Worm (Caenorhabditis elegans) whole organism, L4/young adult: ENCODE results near the gene znf-622.

Experiments
- W03F9.2 ChIP-seq: fragments of 150-350 bp; optimal IDR thresholded peaks from 2 replicates; lab custom pipeline; 2014; ENCODE audit warnings: missing biosample characterization, missing genetic modification characterization
- dao-5 ChIP-seq: sonication (generic microtip); optimal IDR thresholded peaks from 2 replicates; lab custom pipeline; 2016; ENCODE audit warnings: missing genotype, missing genetic modification characterization, moderate library complexity, missing compliant biosample characterization
- him-1 ChIP-seq: sonication (generic microtip); optimal IDR thresholded peaks from 2 replicates; lab custom pipeline; 2016; ENCODE audit warnings: missing genotype, missing genetic modification reagents, missing genetic modification characterization, missing compliant biosample characterization

Gene znf-622

ce11 chrIII:6356007-6356406 is 25.4 kb upstream of the znf-622 start:
- TF ChIP-seq him-1 (tag; lab: Kevin White, UChicago) (no peak), dao-5 (no peak), W03F9.2 (tag; lab: Kevin White, UChicago) (no peak)

DNA sequence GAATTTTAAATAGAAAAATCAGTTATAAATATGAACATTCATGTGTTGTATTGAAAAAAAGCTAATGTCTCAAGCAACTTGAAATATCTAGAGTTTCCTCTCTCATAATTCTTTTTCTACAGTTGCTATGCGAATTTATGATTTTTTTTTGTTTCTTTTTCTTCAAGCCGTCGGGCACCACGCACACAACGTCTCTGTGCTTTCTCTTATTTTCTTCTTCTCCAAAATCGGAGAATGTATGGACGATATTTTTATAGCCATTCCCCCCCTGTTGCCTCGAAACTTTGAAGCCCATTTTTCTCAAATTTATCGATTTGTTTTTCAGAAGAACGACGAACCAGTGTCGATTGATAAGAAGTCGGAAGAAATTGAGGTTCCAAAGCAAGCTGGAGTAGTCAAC is 24.7 kb upstream of the znf-622 start:
- TF ChIP-seq W03F9.2 (tag; lab: Kevin White, UChicago) (no peak), him-1 (tag; lab: Kevin White, UChicago) (no peak), dao-5 (no peak)

ce11 chrIII:6358704-6359103 is 22.7 kb upstream of the znf-622 start:
- no peak for TF ChIP-seq him-1 (tag; lab: Kevin White, UChicago)
- no peak for TF ChIP-seq dao-5
- no peak for TF ChIP-seq W03F9.2 (tag; lab: Kevin White, UChicago)

DNA sequence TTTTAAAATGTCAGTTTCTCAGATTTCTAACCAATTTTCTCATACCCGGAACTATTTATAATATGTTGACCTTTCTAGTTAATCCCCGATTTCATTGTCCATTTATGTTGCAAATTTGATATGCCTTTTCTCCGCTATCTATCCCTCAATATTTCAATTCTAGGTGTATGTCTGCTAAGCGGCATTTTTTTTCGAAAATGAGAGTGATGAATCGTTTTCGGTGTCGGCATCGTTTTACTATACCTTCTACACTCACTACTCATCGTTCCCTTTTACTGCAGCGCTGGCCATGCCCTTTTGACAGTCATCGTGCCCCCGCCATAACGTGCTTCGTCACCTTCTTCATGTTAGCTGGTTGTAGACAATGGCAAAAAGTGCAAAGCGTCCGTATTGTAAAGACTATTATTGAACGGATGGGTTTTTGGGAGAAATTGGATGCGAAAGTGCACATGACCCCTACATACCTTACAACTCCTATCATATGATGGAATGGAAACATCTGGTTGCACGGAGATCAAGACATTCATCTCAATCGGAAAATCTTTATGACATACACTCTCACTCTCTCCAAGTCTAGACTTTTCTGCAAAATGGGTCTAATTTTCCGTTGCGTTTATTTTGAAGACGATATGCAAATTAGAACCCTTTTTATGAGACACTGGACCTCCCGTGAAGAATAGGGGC is 22.1 kb upstream of the znf-622 start:
- no peak for TF ChIP-seq him-1 (tag; lab: Kevin White, UChicago)
- no peak for TF ChIP-seq W03F9.2 (tag; lab: Kevin White, UChicago)
- TF ChIP-seq dao-5, result no peak

DNA sequence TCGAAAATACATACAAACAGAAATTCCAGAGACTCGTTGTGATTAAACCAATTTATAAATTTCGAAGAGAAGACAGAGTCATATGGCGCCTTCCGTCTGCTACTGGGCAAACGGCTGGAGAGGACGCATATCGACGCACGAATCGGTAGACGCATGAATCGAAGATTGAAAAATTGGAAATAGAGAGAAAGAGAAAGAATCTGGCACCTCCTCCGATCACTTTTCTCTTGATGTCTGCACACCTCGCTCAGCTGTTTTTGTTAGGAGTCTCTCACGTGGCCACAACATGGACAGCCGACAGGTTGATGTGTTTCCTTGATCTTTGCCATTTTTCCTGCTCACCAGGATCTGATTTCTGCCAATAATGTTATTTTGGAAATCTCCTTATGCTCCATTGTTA is 21.3 kb upstream of the znf-622 start:
- TF ChIP-seq him-1 (tag; lab: Kevin White, UChicago) (no peak), W03F9.2 (tag; lab: Kevin White, UChicago) (no peak)

DNA sequence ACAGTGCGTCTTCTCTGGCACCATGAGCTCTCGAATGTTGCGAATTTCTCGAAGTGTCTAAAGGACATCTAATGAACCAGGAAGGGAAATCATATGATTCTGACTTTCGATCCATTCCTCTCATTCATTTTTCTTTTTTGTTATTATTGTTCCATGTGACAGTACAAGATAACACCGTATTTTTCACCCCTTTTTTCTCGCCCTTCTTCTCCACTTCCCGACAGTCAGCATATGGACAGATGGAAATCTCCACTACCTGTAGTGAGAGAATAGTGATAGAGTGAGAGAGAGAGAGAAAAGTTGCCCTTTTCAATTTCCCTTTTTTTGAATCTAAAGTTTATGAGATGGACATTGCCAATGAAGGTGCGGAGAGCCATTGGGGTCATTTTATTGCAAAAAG is 20.6 kb upstream of the znf-622 start:
- no peak for TF ChIP-seq him-1 (tag; lab: Kevin White, UChicago)
- no peak for TF ChIP-seq W03F9.2 (tag; lab: Kevin White, UChicago)
- TF ChIP-seq dao-5, result no peak

DNA sequence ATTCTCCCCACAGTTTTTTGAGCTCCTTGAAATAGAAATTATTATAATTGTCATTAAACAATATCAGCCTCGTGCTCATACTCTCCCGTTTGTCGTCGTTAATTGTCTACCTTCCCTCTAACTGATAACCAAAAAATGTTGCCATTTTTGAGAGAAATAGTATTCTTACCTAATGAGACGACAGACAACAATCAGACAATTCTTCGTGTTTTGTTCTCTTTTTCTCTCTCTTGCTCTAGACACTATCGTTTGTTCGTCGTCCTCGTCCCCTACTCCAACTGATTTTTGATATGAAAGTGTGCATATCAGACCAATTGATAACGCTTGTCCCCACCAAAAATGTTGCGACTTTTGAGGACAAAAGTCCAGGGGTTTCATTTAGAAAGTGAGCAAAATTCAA is 19.9 kb upstream of the znf-622 start:
- TF ChIP-seq dao-5 (no peak), W03F9.2 (tag; lab: Kevin White, UChicago) (no peak), him-1 (tag; lab: Kevin White, UChicago) (no peak)

ce11 chrIII:6362323-6362922 is 19.0 kb upstream of the znf-622 start:
- TF ChIP-seq him-1 (tag; lab: Kevin White, UChicago) (no peak), dao-5 (no peak), W03F9.2 (tag; lab: Kevin White, UChicago) (no peak)

- TF ChIP-seq him-1 (tag; lab: Kevin White, UChicago), result no peak
- no peak for TF ChIP-seq dao-5
- TF ChIP-seq W03F9.2 (tag; lab: Kevin White, UChicago), result no peak
Measured at ce11 chrIII:6364395-6364794, 17.0 kb upstream of the znf-622 start.

- no peak for TF ChIP-seq him-1 (tag; lab: Kevin White, UChicago)
- TF ChIP-seq W03F9.2 (tag; lab: Kevin White, UChicago), result no peak
- TF ChIP-seq dao-5, result no peak
Measured at ce11 chrIII:6367712-6368111, 13.7 kb upstream of the znf-622 start, which contains the start of the genes C56G2.15 and thoc-2. C56G2.15 (minus strand) TSS chrIII:6367899. thoc-2 (plus strand) TSS chrIII:6368042.

ce11 chrIII:6368524-6368923 is 12.9 kb upstream of the znf-622 start:
- TF ChIP-seq W03F9.2 (tag; lab: Kevin White, UChicago) (no peak), dao-5 (no peak), him-1 (tag; lab: Kevin White, UChicago) (no peak)

- no peak for TF ChIP-seq W03F9.2 (tag; lab: Kevin White, UChicago)
- no peak for TF ChIP-seq dao-5
- TF ChIP-seq him-1 (tag; lab: Kevin White, UChicago), result no peak
Measured at ce11 chrIII:6373850-6374474, 7.5 kb upstream of the znf-622 start.

DNA sequence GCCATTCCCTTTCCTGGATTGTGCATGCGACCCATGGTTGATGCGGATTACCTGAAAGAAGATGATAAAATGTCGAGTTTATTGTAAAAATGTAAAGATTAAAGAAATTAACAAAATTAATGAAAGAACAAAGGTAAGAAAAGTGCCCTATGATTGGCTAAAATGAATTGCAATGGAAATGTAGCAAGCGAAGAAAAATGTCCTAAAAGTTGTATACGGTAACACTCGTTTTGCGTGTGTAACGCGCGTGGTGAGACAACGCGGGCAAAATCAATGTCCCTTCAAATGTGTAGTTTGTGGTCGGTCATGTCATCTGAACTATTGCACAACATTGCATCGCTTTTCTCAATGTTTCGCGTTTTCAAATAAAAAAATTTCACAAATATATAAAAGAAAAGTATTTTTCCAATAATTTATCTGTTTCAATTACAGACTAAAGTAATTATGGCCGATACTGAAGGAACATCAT is 6.5 kb upstream of the znf-622 start, which contains the start of the genes rps-13 and nfx-1:
Gene rps-13 (minus strand): TSS at position 51 of the 469 bp plus-strand sequence.
Gene nfx-1 (plus strand): TSS at position 433 of the 469 bp plus-strand sequence.
- TF ChIP-seq W03F9.2 (tag; lab: Kevin White, UChicago) (peak; percentile 69), him-1 (tag; lab: Kevin White, UChicago) (no peak)

DNA sequence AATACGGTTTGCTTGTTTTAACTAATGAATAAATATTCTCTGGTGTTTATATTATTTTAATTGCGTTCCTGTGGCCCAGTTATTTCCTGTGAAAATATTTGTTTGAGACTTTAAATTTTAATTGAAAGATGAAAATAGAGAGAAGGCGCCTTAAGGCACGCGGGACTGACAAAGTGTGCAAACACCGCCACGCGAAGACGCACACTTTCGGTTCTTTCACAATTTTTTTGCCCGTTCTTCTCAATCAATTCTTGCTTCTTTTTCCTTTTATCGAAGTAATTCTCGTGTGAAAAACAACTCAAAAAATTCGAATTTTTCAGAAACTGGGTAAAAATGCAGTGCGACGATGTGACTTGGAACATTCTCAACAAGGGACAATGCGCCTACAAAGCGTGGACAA is 2.3 kb upstream of the znf-622 start, which contains the start of gene C16A3.6:
Gene C16A3.6 (plus strand): TSS at position 84 of the 400 bp plus-strand sequence.
- TF ChIP-seq dao-5 (no peak), him-1 (tag; lab: Kevin White, UChicago) (no peak), W03F9.2 (tag; lab: Kevin White, UChicago) (no peak)
